Worm (Caenorhabditis elegans): ENCODE measurements around the gene F54H5.2.

The F54H5.2 gene

DNA sequence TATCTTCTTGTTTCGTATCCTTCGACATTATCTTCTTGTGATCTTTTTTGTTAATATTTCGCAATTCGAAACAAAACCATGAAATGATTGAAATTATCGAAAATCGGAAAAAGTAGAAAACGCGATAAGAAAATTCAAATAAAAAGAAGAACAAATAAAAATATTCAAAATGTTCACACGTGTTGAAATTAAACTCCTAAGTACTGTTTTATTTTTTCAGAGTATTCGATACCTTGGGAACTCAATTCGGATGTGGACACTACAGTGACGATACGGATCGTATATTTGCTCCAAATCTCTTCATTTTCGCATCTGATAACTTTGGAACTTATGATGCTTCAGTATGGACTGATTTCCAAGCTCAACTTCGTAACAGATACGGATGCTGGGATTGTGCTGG lies 8.9 kb downstream of the F54H5.2 start, which contains the start of gene T19D12.5:
TSS of gene T19D12.5 (minus strand) at position 101 of the 400 bp plus-strand sequence.
- TF ChIP-seq dao-5 (tag; optimal IDR thresholded peaks at IDR 0.05) (no peak), him-1 (tag; optimal IDR thresholded peaks at IDR 0.05) (no peak), W03F9.2 (tag; optimal IDR thresholded peaks at IDR 0.05) (no peak)

DNA sequence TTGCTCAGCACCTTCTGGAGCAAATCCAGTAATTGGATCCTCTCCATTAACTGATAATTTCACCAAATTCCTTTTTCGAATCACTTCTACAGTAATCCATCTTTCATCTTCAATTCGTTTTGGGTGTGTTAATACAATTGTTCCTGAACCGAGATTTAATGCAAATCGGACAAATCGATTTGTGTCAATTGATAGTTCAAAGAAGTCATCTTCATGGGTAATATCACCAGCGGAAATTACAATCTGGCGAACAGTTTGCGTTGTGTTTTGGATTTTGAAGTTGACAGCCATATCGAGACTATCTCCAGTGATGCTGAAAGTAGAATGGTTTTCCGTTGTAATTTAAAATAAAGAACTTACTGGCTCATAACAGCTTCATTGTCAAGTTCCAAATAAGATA lies 10.6 kb downstream of the F54H5.2 start:
- no peak for TF ChIP-seq dao-5 (tag; optimal IDR thresholded peaks at IDR 0.05)
- TF ChIP-seq W03F9.2 (tag; optimal IDR thresholded peaks at IDR 0.05), result no peak
- TF ChIP-seq him-1 (tag; optimal IDR thresholded peaks at IDR 0.05), result no peak

DNA sequence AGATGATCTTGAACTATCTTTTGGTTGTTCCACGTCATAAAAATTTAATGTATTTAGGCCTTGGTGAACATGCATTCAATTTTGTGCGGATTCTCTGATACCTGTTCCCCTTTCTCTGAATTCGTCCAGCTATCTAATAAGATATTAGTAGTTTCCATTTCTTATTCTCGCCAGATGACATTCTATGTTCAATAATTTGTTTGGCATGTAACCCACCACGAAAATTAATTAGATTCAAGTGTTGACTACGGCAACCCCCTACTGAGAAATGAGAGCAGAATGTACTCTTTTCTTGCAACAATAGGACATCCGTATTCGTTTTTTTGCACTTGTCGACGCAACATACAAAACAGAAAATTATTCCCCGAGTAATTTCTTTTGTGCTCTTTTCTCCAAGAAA lies 14.9 kb downstream of the F54H5.2 start:
- TF ChIP-seq W03F9.2 (tag; optimal IDR thresholded peaks at IDR 0.05) (no peak), dao-5 (tag; optimal IDR thresholded peaks at IDR 0.05) (no peak)

DNA sequence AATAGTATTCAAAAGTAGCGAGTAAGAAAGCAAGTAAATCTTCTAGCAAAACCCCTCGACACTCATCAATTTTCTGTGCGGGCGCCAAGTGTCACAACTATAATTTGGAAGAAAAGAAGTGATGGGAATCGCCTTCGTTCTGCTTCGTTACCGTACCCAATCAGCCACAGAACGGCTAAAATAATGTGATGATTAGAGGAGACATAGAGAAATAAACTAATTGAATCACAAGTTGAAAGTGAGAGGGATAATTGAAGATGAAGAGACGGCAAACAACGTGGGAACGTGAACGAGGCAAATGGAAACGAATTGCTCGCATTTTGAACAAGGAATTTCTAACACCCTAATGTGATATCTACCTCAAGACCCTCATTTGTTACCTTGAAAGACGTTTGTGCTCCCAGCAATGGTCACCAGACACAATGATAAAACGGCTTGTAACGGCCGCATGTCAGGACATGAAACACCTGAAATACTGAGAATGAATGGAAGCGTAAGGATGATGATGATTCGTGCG lies 15.4 kb downstream of the F54H5.2 start, which contains the start of gene T19D12.6:
TSS of gene T19D12.6 (minus strand) at position 467 of the 517 bp plus-strand sequence.
- TF ChIP-seq dao-5 (tag; optimal IDR thresholded peaks at IDR 0.05) (no peak), him-1 (tag; optimal IDR thresholded peaks at IDR 0.05) (no peak), W03F9.2 (tag; optimal IDR thresholded peaks at IDR 0.05) (no peak)

- TF ChIP-seq W03F9.2 (tag; optimal IDR thresholded peaks at IDR 0.05) (no peak), him-1 (tag; optimal IDR thresholded peaks at IDR 0.05) (no peak), dao-5 (tag; optimal IDR thresholded peaks at IDR 0.05) (no peak)
Observed at ce11 chrII:6646903-6647302, 19.6 kb downstream of the F54H5.2 start.

- TF ChIP-seq him-1 (tag; optimal IDR thresholded peaks at IDR 0.05) (no peak), W03F9.2 (tag; optimal IDR thresholded peaks at IDR 0.05) (no peak), dao-5 (tag; optimal IDR thresholded peaks at IDR 0.05) (no peak)
Observed at ce11 chrII:6649026-6649425, 21.7 kb downstream of the F54H5.2 start, which contains the start of gene oig-8. TSS of gene oig-8 (minus strand) at chrII:6649126.

DNA sequence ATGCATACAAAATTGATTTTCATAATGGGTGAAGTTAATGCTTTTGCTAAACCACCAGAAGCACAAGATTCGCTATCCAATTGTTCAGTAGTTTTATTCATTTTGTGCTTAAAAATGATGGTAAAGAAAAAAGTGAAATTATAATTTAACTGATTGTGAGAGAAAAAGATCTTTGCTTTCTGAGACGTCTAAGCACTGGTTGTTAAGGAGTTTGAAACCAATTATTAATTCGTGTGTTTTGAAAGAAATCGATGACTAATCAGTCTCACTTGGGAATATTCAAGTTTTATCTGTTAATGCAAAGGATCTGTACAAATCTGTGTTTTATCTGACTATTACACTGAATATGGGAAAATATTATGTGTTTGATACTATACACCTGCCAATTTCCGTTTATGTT lies 24.4 kb downstream of the F54H5.2 start, which contains the start of gene sra-26:
TSS of gene sra-26 (minus strand) at position 101 of the 400 bp plus-strand sequence.
- TF ChIP-seq W03F9.2 (tag; optimal IDR thresholded peaks at IDR 0.05), result no peak
- no peak for TF ChIP-seq dao-5 (tag; optimal IDR thresholded peaks at IDR 0.05)
- TF ChIP-seq him-1 (tag; optimal IDR thresholded peaks at IDR 0.05), result no peak

DNA sequence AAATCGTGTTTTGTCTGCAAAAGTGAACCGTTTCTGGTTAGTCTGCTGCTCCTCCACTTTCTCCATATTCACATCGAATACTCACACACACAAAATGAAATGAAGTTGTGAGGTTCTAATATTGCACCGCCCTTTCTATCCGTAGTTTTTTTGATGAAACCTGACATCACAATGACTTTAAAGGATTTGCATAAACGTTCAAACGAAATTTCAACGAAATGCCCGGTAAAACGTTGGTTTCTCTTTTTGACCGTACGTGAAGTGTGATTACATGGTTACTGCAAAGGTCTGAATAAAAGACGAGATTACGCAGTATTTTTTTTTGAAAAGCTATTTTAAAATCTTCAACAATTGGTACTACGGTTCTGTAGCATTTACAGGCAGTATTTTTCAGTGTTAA lies 27.0 kb downstream of the F54H5.2 start, which contains the start of gene T19D12.9:
TSS of gene T19D12.9 (minus strand) at position 101 of the 400 bp plus-strand sequence.
- TF ChIP-seq him-1 (tag; optimal IDR thresholded peaks at IDR 0.05) (no peak), dao-5 (tag; optimal IDR thresholded peaks at IDR 0.05) (no peak), W03F9.2 (tag; optimal IDR thresholded peaks at IDR 0.05) (no peak)

DNA sequence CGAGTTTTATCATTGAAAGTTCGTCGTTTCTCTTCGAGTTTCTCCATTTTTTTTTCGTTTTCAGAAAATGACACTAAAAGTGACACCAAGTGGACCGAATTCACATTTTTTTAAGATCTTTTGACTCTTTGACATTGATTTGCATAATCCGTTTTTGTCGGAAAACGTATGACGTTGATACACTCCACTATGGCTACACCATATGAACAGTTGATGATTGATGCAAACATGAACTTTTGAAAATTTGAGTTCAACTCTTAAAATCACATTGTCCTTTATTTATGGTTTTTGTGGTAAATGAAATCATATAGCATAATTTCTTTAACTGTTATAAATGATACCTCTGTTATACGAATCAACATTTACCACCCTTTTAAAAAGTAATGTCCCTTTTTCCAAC lies 31.5 kb downstream of the F54H5.2 start, which contains the start of gene T19D12.10:
TSS of gene T19D12.10 (minus strand) at position 101 of the 400 bp plus-strand sequence.
- no peak for TF ChIP-seq W03F9.2 (tag; optimal IDR thresholded peaks at IDR 0.05)
- no peak for TF ChIP-seq him-1 (tag; optimal IDR thresholded peaks at IDR 0.05)
- TF ChIP-seq dao-5 (tag; optimal IDR thresholded peaks at IDR 0.05), result no peak

DNA sequence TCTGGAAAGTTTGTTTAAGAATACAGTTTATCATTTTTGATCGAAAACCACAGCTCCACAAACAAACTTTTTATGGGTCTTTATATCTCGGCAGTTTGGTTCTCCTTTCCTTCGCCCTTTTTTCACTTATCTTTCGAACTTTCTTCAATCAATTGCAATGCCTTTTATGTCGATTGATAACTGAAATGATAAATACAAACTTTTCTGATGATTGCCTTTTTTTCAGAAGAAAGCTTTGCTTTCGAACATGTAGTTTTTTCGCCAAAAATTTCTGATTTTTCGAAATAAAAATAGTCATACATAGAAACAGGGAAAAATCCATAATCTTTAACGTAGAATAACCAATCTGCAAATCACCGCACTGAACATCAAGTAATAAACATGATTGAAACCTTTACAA lies 33.9 kb downstream of the F54H5.2 start, which contains the start of gene T19D12.2:
TSS of gene T19D12.2 (plus strand) at position 125 of the 400 bp plus-strand sequence.
- TF ChIP-seq him-1 (tag; optimal IDR thresholded peaks at IDR 0.05) (no peak), dao-5 (tag; optimal IDR thresholded peaks at IDR 0.05) (no peak), W03F9.2 (tag; optimal IDR thresholded peaks at IDR 0.05) (no peak)

ce11 chrII:6663799-6664198 lies 36.5 kb downstream of the F54H5.2 start:
- TF ChIP-seq W03F9.2 (tag; optimal IDR thresholded peaks at IDR 0.05) (no peak), him-1 (tag; optimal IDR thresholded peaks at IDR 0.05) (no peak), dao-5 (tag; optimal IDR thresholded peaks at IDR 0.05) (no peak)

DNA sequence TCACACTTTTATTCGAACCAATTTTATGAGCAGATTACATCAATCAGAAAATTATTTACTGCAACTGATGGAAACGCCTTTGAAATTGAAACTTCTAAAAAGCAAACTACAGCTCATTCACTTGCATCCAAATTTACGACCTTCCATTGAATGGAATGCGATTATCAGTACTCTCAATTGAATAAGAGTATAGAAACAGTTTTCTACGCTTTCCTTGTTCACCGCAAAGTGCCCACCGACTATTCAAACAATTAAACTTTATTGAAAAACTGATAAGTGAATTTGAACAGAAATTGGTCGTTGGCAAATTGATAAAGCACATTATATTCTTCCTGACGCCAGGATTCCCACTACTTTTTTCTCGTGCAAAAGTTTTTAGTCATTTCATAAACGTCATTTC lies 38.6 kb downstream of the F54H5.2 start:
- no peak for TF ChIP-seq him-1 (tag; optimal IDR thresholded peaks at IDR 0.05)
- TF ChIP-seq dao-5 (tag; optimal IDR thresholded peaks at IDR 0.05), result no peak
- TF ChIP-seq W03F9.2 (tag; optimal IDR thresholded peaks at IDR 0.05), result no peak

DNA sequence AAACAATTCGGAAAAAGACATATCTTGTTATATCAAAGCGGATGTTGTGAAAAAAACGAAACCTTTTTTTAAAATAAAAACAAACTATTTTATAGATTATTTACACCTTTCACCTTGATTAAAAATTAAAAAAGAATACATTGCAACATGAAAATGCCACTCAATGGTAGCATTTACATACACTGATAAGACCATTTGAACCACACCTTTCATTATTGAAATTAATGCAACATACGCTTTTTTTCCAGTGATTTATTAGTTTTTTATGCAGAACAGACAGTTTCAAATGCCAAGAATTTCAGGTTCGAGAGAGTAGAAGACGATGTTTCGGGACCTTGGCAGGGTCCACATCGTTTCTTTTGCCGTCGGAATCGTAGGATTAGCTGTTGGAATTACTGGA lies 39.3 kb downstream of the F54H5.2 start, which contains the start of gene T19D12.1:
TSS of gene T19D12.1 (plus strand) at position 301 of the 400 bp plus-strand sequence.
- TF ChIP-seq W03F9.2 (tag; optimal IDR thresholded peaks at IDR 0.05), result no peak

DNA sequence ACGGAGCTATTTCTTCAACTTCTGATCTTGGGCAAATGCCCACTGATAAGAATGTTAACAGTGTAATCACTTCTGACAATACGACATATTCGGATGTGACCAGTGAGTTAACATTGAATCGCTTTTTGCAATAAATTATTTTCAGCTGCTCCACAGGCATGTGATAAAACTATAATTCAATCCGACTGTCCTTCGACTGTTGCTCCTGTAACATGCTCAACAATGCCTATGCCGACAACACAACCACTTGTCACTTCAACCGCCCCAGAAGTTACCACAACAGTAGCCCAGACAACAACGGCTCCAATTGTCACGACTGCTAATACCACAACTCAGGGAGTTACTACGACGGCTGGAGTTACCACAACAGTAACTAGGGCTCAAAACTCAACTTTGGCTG lies 40.2 kb downstream of the F54H5.2 start:
- TF ChIP-seq dao-5 (tag; optimal IDR thresholded peaks at IDR 0.05) (no peak), him-1 (tag; optimal IDR thresholded peaks at IDR 0.05) (no peak), W03F9.2 (tag; optimal IDR thresholded peaks at IDR 0.05) (no peak)

- no peak for TF ChIP-seq him-1 (tag; optimal IDR thresholded peaks at IDR 0.05)
- TF ChIP-seq dao-5 (tag; optimal IDR thresholded peaks at IDR 0.05), result no peak
- no peak for TF ChIP-seq W03F9.2 (tag; optimal IDR thresholded peaks at IDR 0.05)
Observed at ce11 chrII:6668496-6668895, 41.2 kb downstream of the F54H5.2 start.
